Worm (Caenorhabditis elegans) whole organism, midembryonic: ENCODE measurements around the gene F13E9.16.

Experiments used
- T22C8.4 ChIP-seq: fragments of 200-800 bp; sonication (Bioruptor generic); IDR thresholded peaks from 2 replicates; pipeline ENCODE4 v1.3.6; 2022; ENCODE audit warnings: missing genetic modification characterization, missing compliant biosample characterization
- cog-1 ChIP-seq: sonication (generic microtip); optimal IDR thresholded peaks from 2 replicates; lab custom pipeline; 2016; ENCODE audit warnings: missing genetic modification characterization, missing compliant biosample characterization
- flt-1 ChIP-seq: fragments of 200-800 bp; sonication (Bioruptor generic); IDR thresholded peaks from 2 replicates; pipeline ENCODE4 v1.3.6; 2022; ENCODE audit warnings: missing genetic modification characterization, missing compliant biosample characterization
- klf-2 ChIP-seq: fragments of 200-800 bp; sonication (Bioruptor generic); conservative IDR thresholded peaks from 2 replicates; pipeline ENCODE4 v1.3.6; 2022; ENCODE audit warnings: missing genetic modification reagents, missing genetic modification characterization, missing compliant biosample characterization
- med-1 ChIP-seq: sonication (generic microtip); optimal IDR thresholded peaks from 2 replicates; lab custom pipeline; 2017; ENCODE audit warnings: missing genetic modification characterization, mild to moderate bottlenecking, missing compliant biosample characterization, antibody characterized with exemption, missing genetic modification reagents; ENCODE audit not compliant: insufficient read depth
- ref-1 ChIP-seq: fragments of 200-800 bp; sonication (Bioruptor generic); conservative IDR thresholded peaks from 2 replicates; pipeline ENCODE4 v1.3.6; 2022; ENCODE audit warnings: missing genetic modification reagents, missing genetic modification characterization, missing compliant biosample characterization
- tab-1 ChIP-seq: fragments of 200-800 bp; sonication (Bioruptor generic); IDR thresholded peaks from 2 replicates; pipeline ENCODE4 v1.3.6; 2022; ENCODE audit warnings: missing genetic modification characterization, missing compliant biosample characterization
- ztf-23 ChIP-seq: fragments of 200-800 bp; sonication (Bioruptor generic); IDR thresholded peaks from 2 replicates; pipeline ENCODE4 v1.3.6; 2022; ENCODE audit warnings: missing genetic modification reagents, missing genetic modification characterization, missing compliant biosample characterization
- ztf-29 ChIP-seq: fragments of 200-800 bp; sonication (Bioruptor generic); IDR thresholded peaks from 2 replicates; pipeline ENCODE4 v1.3.6; 2022; ENCODE audit warnings: missing genetic modification reagents, missing genetic modification characterization, missing compliant biosample characterization

The F13E9.16 gene

DNA sequence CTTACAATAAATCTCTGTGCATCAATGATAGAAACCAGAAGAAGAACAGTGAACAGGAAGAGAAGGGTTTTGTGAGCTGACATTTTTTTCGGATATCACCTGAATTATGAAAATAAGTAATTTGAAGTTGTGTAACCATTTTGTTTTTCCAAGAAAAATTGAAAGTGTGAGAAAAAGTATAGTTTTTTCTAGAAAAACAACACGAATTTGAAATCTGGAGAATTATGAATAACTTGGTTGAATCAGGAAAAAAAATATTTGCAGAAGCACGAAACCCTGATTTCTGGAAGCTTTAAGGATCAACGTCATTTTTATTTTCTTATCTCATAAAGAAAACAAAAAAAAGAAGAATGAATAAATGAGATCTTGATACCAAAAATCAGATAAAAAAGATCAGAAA lies 12.7 kb downstream of the F13E9.16 start, which contains the start of gene F13E9.12:
F13E9.12 (minus strand) TSS at position 101 of the 400 bp plus-strand sequence.
- TF ChIP-seq flt-1 (GFP tag; lab: Robert Waterston, UW) (no peak), ref-1 (no peak), klf-2 (GFP tag; lab: Robert Waterston, UW) (no peak), cog-1 (tag; lab: Kevin White, UChicago) (no peak), T22C8.4 (GFP tag; lab: Robert Waterston, UW) (no peak)

DNA sequence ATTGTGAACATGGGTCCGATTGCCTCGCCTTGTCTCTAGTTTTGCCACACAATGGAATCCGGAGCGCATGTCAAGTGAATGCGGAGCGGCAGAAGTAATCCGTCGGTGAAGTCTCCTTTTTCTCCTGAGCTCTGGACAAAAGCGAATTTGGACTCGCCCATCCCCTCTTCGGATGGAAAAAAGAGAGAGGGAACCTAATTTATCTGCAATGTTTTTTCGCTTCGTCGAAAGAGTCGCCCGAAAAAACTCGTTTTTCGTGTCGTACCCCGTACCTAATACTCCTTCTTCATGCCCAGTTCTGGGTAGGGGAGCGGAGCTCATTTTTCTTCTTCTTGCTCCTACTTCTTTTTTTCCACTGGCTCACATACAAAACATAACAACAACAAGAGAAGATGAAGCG lies 17.0 kb downstream of the F13E9.16 start:
- TF ChIP-seq flt-1 (GFP tag; lab: Robert Waterston, UW) = 0 out of 2 replicates have a peak, but pooled peaks have one; percentile 4
- no peak for TF ChIP-seq ztf-29 (GFP tag; lab: Robert Waterston, UW)

DNA sequence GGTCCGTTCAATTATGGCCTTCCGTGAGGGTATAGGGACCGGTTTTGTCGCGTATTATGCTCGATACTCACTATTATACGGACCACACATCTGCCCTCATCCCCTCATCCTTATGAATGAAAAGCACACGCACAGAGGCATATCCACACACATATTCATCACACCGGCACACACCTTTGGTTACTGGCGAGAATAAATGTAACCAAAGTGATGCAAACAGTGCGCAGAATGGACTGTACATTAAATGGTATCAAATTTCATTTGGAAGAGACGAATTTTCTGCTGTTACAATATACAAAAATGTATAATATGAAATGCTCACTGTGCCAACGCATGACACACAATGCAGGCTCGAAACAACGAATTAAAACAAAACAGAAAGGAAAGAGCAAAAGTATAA lies 17.5 kb downstream of the F13E9.16 start:
- TF ChIP-seq tab-1 (0 out of 2 replicates have a peak, but pooled peaks have one; percentile 65), ztf-29 (GFP tag; lab: Robert Waterston, UW) (no peak)

DNA sequence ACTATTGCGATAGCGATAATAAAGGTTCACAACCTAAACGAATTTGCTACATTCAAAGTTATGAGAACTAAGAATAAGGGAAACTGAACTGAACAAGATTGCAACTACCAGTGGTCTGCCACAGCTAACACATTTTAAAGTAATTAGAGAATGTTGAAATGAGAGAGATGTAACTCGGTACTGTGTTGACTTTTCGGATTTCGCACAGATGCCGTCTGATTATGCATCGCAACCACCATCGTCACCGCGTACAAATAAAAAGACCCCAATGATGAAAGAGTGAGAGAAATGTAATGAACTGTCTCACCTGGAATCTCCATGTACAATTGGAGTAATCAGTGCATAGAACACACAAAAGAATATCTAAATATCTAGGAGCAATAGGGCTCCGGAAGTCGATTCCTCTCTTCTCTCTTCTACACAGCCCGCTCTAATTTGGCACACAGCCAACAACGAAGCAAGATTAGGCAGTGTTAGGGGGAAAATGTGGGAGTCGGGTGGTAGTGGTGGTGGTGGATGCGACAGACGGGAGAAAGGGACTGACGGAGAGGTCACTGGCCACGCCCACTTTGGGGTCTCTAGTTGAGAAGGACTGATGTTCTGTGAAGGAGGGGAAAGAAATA lies 18.4 kb downstream of the F13E9.16 start, which contains the start of gene F13E9.11:
F13E9.11 (minus strand) TSS at position 507 of the 623 bp plus-strand sequence.
- peak; percentile 18; the same call in 1 of the 2 replicates for TF ChIP-seq ztf-23
- no peak for TF ChIP-seq ref-1
- TF ChIP-seq flt-1 (GFP tag; lab: Robert Waterston, UW) = 0 out of 2 replicates have a peak, but pooled peaks have one; percentile 50
- no peak for TF ChIP-seq cog-1 (tag; lab: Kevin White, UChicago)
- TF ChIP-seq tab-1 = peak; percentile 51; the same call in 1 of the 2 replicates
- TF ChIP-seq med-1 (GFP tag; lab: Kevin White, UChicago) = no peak

DNA sequence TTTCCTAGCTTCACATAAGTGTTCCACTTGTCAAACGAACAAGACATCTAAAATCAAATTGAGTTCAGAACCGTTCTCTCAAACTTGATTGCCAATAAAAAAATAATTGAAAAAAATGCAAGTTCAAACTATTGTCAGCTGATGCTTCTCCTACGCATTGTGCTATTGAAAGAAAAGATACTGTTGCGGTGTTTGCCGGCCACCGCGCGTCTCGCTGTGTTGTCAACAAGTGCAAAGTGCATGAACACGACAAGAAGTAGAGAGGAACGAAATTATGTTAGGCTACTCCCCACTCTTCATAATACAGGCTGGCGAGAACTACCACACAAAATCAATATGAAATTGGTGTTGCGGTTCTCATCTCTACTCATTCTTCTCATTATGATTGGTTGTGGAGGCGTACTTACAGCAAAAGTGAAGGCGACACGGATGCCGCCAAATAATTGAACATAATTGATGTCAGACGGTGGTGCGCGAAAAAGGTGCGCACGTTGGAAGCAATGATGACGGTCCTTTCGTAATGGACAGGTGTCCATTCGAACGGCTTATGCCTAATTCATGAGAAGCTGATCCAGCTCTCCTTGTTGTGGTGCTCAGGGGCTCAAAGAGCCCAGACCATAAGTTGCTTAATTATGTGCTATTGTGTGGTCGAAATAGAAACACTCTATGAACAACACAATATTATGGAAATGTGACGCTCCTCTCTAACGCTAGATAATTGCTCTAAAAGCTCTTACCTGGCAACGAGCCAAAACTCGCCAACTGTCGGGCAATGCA lies 19.6 kb downstream of the F13E9.16 start:
- TF ChIP-seq T22C8.4 (GFP tag; lab: Robert Waterston, UW) = no peak
- TF ChIP-seq cog-1 (tag; lab: Kevin White, UChicago) = no peak
- no peak for TF ChIP-seq klf-2 (GFP tag; lab: Robert Waterston, UW)
- no peak for TF ChIP-seq ztf-23
- no peak for TF ChIP-seq ref-1
- TF ChIP-seq ztf-29 (GFP tag; lab: Robert Waterston, UW) = peak; percentile 67; the same call in 1 of the 2 replicates
- TF ChIP-seq flt-1 (GFP tag; lab: Robert Waterston, UW) = no peak
- 0 out of 2 replicates have a peak, but pooled peaks have one; percentile 4 for TF ChIP-seq tab-1
- no peak for TF ChIP-seq med-1 (GFP tag; lab: Kevin White, UChicago)

DNA sequence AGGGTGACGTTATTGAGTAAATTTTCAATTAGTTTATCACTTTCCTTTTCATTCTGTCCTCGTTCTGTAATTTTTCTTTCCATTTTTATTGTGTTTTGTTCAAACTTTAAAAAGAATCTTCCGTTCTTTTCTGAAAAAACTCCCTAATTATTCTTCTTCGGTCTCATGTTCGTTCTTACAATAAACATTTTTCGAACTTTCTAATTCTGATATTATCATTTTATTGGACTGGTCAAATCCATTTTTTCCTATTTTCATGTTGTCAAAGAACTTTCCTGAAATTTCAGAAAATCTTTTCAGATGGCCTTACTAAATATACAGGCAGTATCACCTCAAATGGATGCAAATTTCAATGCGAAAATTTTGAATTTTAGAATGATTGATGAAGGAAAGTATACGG lies 23.2 kb downstream of the F13E9.16 start, which contains the start of gene nish-1:
nish-1 (plus strand) TSS at position 301 of the 400 bp plus-strand sequence.
- TF ChIP-seq T22C8.4 (GFP tag; lab: Robert Waterston, UW) = no peak
- TF ChIP-seq cog-1 (tag; lab: Kevin White, UChicago) = no peak
- TF ChIP-seq ref-1 = no peak
- no peak for TF ChIP-seq med-1 (GFP tag; lab: Kevin White, UChicago)
- no peak for TF ChIP-seq ztf-23
- no peak for TF ChIP-seq ztf-29 (GFP tag; lab: Robert Waterston, UW)
- TF ChIP-seq klf-2 (GFP tag; lab: Robert Waterston, UW) = no peak
- TF ChIP-seq flt-1 (GFP tag; lab: Robert Waterston, UW) = no peak
- TF ChIP-seq tab-1 = no peak

DNA sequence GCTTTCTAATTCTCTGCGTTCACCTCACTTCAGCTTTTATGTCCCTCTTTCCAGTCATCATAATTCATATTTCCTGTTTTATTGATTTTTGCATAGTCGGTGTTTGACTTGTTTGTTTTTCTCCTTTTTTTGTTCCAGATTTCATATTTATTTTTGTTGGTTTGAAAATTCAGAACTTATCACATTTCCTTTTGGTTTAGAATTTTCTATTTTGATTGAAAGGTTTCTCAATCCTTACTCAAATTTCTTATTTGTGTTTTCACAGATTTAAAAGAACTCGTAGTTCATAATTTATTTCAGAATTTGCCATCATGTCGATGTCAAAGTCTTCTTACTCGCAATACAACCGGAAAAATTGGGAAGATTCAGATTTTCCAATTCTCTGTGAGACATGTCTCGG lies 26.1 kb downstream of the F13E9.16 start, which contains the start of gene rbm-22:
rbm-22 (plus strand) TSS at position 301 of the 400 bp plus-strand sequence.
- no peak for TF ChIP-seq cog-1 (tag; lab: Kevin White, UChicago)
- peak; percentile 56; the same call in 1 of the 2 replicates for TF ChIP-seq T22C8.4 (GFP tag; lab: Robert Waterston, UW)

DNA sequence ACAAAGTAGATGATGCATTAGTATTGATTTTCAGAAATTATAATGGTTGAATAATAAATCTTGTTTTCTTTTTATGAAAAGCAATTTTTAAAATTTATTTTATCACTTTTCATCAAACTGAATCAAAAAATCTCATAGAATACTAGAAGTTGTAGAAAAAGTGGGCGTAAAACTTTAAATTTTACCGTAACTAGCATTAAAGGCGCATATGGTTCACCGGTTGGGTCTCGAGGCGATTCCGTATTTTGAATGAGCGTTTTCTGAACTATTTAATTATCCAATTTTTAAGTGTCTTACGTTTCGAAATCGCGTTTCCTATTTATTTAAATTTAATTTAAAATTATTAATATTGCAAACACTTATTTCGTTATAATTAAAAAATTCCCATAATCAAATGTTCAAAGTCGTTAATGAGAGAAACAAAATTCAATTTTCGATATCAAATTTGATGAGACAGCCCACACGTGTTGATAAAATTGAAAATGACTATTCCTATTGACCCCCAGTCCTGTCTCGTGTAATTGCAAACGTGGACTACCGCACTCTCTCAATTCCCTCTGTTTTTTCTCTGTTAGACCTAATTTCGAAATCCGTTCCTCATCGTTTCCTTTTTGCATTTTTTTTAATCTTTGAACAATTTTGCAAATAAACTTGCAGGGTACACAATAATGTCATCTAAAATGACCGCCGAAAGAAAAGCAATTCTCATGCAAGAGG lies 28.7 kb downstream of the F13E9.16 start, which contains the start of the genes T11G6.2 and hars-1:
T11G6.2 (minus strand) TSS at position 197 of the 717 bp plus-strand sequence.
hars-1 (plus strand) TSS at position 658 of the 717 bp plus-strand sequence.
- TF ChIP-seq ref-1 (no peak), ztf-23 (no peak), cog-1 (tag; lab: Kevin White, UChicago) (no peak), klf-2 (GFP tag; lab: Robert Waterston, UW) (no peak), med-1 (GFP tag; lab: Kevin White, UChicago) (no peak), ztf-29 (GFP tag; lab: Robert Waterston, UW) (no peak), tab-1 (no peak)

DNA sequence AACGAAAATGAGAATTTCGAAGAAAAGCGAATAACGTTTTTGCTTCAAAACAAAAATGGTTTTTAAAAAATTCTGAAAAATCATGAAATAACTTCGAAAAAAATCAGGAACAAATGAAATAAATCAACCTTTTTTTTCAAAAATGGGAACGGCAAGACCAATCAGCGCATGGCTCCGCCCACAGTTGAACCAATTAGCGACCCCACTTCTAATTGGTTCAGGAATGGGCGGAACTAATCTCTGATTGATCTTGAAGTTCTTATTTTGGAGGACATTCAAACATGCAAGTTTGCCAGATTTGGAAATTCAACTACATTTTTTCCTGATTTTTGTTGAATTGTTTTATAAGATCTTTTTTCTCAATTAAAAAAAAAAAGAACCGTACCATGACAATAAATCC lies 31.2 kb downstream of the F13E9.16 start:
- TF ChIP-seq T22C8.4 (GFP tag; lab: Robert Waterston, UW) (no peak), flt-1 (GFP tag; lab: Robert Waterston, UW) (no peak), ref-1 (no peak), tab-1 (no peak), cog-1 (tag; lab: Kevin White, UChicago) (no peak), med-1 (GFP tag; lab: Kevin White, UChicago) (no peak), ztf-23 (no peak), klf-2 (GFP tag; lab: Robert Waterston, UW) (no peak), ztf-29 (GFP tag; lab: Robert Waterston, UW) (no peak)
